In the genomic region with DNA sequence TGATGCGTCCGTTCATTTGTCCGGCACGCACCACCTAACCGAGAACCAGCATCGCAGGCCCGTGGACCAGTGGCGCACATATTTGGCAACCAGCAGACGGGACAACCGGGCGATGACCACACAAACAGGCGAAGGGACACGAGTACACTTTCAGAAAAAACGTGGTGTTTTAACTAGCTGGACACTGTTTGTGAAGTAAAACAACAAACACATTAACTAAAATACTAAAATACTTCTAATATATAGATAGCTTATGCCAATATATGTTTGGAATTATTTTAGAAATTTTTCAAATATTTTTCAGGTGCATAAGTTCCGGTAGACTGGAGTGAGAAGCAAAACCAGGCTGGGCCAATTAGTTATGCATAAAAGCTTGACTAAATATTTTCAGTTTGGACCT, we compare ENCODE assay signal across 2 fruit fly cellular contexts.
TF ChIP-seq lines count a peak whose summit lies in the region.

No protein-coding gene starts in this region.

TF ChIP-seq in whole organism, prepupa, 60 proteins besides CTCF, POLR2A, EP300 and RAD21 (continues in another document):
- no peak for TF ChIP-seq Blimp-1 (GFP tag; optimal IDR thresholded peaks at IDR 0.05; lab: Kevin White, UChicago)
- no peak for TF ChIP-seq fd59A (GFP tag; optimal IDR thresholded peaks at IDR 0.05; lab: Kevin White, UChicago)
- no peak for TF ChIP-seq Ets96B (tag; optimal IDR thresholded peaks at IDR 0.05; lab: Kevin White, UChicago)
- TF ChIP-seq CG11762 (GFP tag; optimal IDR thresholded peaks at IDR 0.05; lab: Kevin White, UChicago; ENCODE audit: insufficient read depth): no peak
- no peak for TF ChIP-seq net (GFP tag; optimal IDR thresholded peaks at IDR 0.05; lab: Kevin White, UChicago)
- TF ChIP-seq CG10669 (GFP tag; optimal IDR thresholded peaks at IDR 0.05; lab: Kevin White, UChicago): no peak
- peak; percentile 28 for TF ChIP-seq CG31627 (GFP tag; optimal IDR thresholded peaks at IDR 0.05; lab: Kevin White, UChicago)
- TF ChIP-seq Lpt (GFP tag; optimal IDR thresholded peaks at IDR 0.05; lab: Kevin White, UChicago): no peak
- no peak for TF ChIP-seq vri (GFP tag; optimal IDR thresholded peaks at IDR 0.05; lab: Kevin White, UChicago)
- TF ChIP-seq salr (GFP tag; optimal IDR thresholded peaks at IDR 0.05; lab: Kevin White, UChicago): no peak
- no peak for TF ChIP-seq fkh (GFP tag; optimal IDR thresholded peaks at IDR 0.05; lab: Kevin White, UChicago)
- TF ChIP-seq ss (GFP tag; optimal IDR thresholded peaks at IDR 0.05; lab: Kevin White, UChicago): no peak
- no peak for TF ChIP-seq Eip78C (GFP tag; lab: Kevin White, UChicago)
- peak; percentile 30 for TF ChIP-seq Sox102F (GFP tag; optimal IDR thresholded peaks at IDR 0.05; lab: Kevin White, UChicago)
- no peak for TF ChIP-seq cyc (GFP tag; optimal IDR thresholded peaks at IDR 0.05; lab: Kevin White, UChicago)
- TF ChIP-seq dsx (GFP tag; optimal IDR thresholded peaks at IDR 0.05; lab: Kevin White, UChicago; ENCODE audit: poor library complexity, severe bottlenecking): no peak
- TF ChIP-seq eg (GFP tag; IDR thresholded peaks at IDR 0.05; lab: Robert Waterston, UW): no peak
- no peak for TF ChIP-seq esn (GFP tag; optimal IDR thresholded peaks at IDR 0.05; lab: Kevin White, UChicago)
- TF ChIP-seq Hr39 (GFP tag; optimal IDR thresholded peaks at IDR 0.05; lab: Kevin White, UChicago): peak; percentile 23
- no peak for TF ChIP-seq CG16779 (tag; optimal IDR thresholded peaks at IDR 0.05; lab: Kevin White, UChicago)
- TF ChIP-seq fd85E (GFP tag; optimal IDR thresholded peaks at IDR 0.05; lab: Kevin White, UChicago): no peak
- TF ChIP-seq Ets21C (GFP tag; optimal IDR thresholded peaks at IDR 0.05; lab: Kevin White, UChicago): no peak
- no peak for TF ChIP-seq CG7368 (GFP tag; optimal IDR thresholded peaks at IDR 0.05; lab: Kevin White, UChicago)
- TF ChIP-seq Met (GFP tag; optimal IDR thresholded peaks at IDR 0.05; lab: Kevin White, UChicago): peak; percentile 44
- TF ChIP-seq CG6276 (GFP tag; optimal IDR thresholded peaks at IDR 0.05; lab: Kevin White, UChicago): no peak
- TF ChIP-seq Smox (GFP tag; optimal IDR thresholded peaks at IDR 0.05; lab: Kevin White, UChicago): no peak
- TF ChIP-seq CG10631 (GFP tag; optimal IDR thresholded peaks at IDR 0.05; lab: Kevin White, UChicago): no peak
- TF ChIP-seq CG3032 (tag; optimal IDR thresholded peaks at IDR 0.05; lab: Kevin White, UChicago): no peak
- no peak for TF ChIP-seq CG3919 (GFP tag; optimal IDR thresholded peaks at IDR 0.05; lab: Kevin White, UChicago)
- no peak for TF ChIP-seq CG8632 (GFP tag; optimal IDR thresholded peaks at IDR 0.05; lab: Kevin White, UChicago)
- no peak for TF ChIP-seq Gug (GFP tag; IDR thresholded peaks at IDR 0.05; lab: Robert Waterston, UW)
- TF ChIP-seq CG32006 (GFP tag; optimal IDR thresholded peaks at IDR 0.05; lab: Kevin White, UChicago): no peak
- no peak for TF ChIP-seq Hr38 (GFP tag; optimal IDR thresholded peaks at IDR 0.05; lab: Kevin White, UChicago)
- no peak for TF ChIP-seq acj6 (GFP tag; optimal IDR thresholded peaks at IDR 0.05; lab: Kevin White, UChicago)
- no peak for TF ChIP-seq Eip75B (GFP tag; optimal IDR thresholded peaks at IDR 0.05; lab: Kevin White, UChicago)
- TF ChIP-seq svp (GFP tag; lab: Kevin White, UChicago): peak; percentile 49
- no peak for TF ChIP-seq CG34406 (GFP tag; optimal IDR thresholded peaks at IDR 0.05; lab: Kevin White, UChicago)
- no peak for TF ChIP-seq OdsH (GFP tag; optimal IDR thresholded peaks at IDR 0.05; lab: Kevin White, UChicago)
- peak; percentile 13 for TF ChIP-seq topi (GFP tag; optimal IDR thresholded peaks at IDR 0.05; lab: Kevin White, UChicago)
- no peak for TF ChIP-seq CG4318 (GFP tag; optimal IDR thresholded peaks at IDR 0.05; lab: Kevin White, UChicago)
- TF ChIP-seq dac (GFP tag; optimal IDR thresholded peaks at IDR 0.05; lab: Kevin White, UChicago): no peak
- no peak for TF ChIP-seq CG15336 (GFP tag; IDR thresholded peaks at IDR 0.05; lab: Robert Waterston, UW)
- no peak for TF ChIP-seq Eip93F (GFP tag; optimal IDR thresholded peaks at IDR 0.05; lab: Kevin White, UChicago)
- TF ChIP-seq CG1621 (tag; optimal IDR thresholded peaks at IDR 0.05; lab: Kevin White, UChicago): no peak
- no peak for TF ChIP-seq Hr4 (GFP tag; optimal IDR thresholded peaks at IDR 0.05; lab: Kevin White, UChicago)
- no peak for TF ChIP-seq CG11294 (GFP tag; IDR thresholded peaks at IDR 0.05; lab: Robert Waterston, UW)

TF ChIP-seq in whole organism, wandering third instar larva, 38 proteins besides CTCF, POLR2A, EP300 and RAD21:
- TF ChIP-seq fru (GFP tag; optimal IDR thresholded peaks at IDR 0.05; lab: Kevin White, UChicago): peak; percentile 59
- peak; percentile 26 for TF ChIP-seq psq (GFP tag; optimal IDR thresholded peaks at IDR 0.05; lab: Kevin White, UChicago)
- peak; percentile 51 for TF ChIP-seq ey (GFP tag; optimal IDR thresholded peaks at IDR 0.05; lab: Kevin White, UChicago)
- peak; percentile 29 for TF ChIP-seq woc (GFP tag; optimal IDR thresholded peaks at IDR 0.05; lab: Kevin White, UChicago)
- peak; percentile 19 for TF ChIP-seq HLH106 (tag; optimal IDR thresholded peaks at IDR 0.05; lab: Kevin White, UChicago)
- no peak for TF ChIP-seq jim (GFP tag; optimal IDR thresholded peaks at IDR 0.05; lab: Kevin White, UChicago)
- peak; percentile 49 for TF ChIP-seq h (GFP tag; optimal IDR thresholded peaks at IDR 0.05; lab: Kevin White, UChicago)
- TF ChIP-seq Dif (GFP tag; optimal IDR thresholded peaks at IDR 0.05; lab: Kevin White, UChicago; ENCODE audit: partially characterized antibody): no peak
- TF ChIP-seq OdsH (GFP tag; optimal IDR thresholded peaks at IDR 0.05; lab: Kevin White, UChicago): peak; percentile 46
- peak; percentile 28 for TF ChIP-seq Hnf4 (GFP tag; optimal IDR thresholded peaks at IDR 0.05; lab: Kevin White, UChicago)
TF ChIP-seq in whole organism, wandering third instar larva: peak in this region for 8.
